Worm (Caenorhabditis elegans): ENCODE measurements around the gene Y66D12A.19.

The Y66D12A.19 gene

DNA sequence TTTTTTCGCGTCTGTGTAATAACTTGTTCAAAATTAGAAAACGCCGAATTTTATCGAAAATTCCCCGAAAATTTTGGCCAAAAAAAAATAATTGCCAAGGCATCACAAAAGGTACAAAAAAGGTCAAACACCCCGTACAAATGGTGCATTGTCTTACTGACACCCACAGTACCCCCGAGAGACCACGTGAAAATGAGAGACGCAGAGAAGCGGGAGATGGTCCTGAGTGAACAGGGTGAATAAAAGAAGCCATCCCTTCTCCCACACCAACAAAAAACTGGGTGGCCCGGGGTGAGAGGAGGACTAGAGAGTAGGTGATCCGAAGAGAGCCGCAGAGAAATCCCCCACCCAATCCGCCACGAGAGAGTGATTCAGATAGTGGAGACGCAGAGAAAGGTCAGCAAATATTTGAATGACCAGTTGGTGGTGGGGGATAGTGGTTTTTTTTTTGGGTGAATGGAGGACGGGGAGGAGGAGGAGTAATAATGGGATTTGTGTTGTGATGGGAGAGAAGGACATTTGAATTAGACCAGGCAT, 27.5 kb upstream of the Y66D12A.19 start:
- TF ChIP-seq nhr-77 (tag; optimal IDR thresholded peaks at IDR 0.05), result no peak
- TF ChIP-seq unc-39 (tag; optimal IDR thresholded peaks at IDR 0.05), result no peak
- no peak for TF ChIP-seq nhr-25 (tag; optimal IDR thresholded peaks at IDR 0.05)
- TF ChIP-seq ceh-16 (tag; optimal IDR thresholded peaks at IDR 0.05), result no peak
- TF ChIP-seq zag-1 (tag; optimal IDR thresholded peaks at IDR 0.05), result no peak
- TF ChIP-seq mml-1 (tag; optimal IDR thresholded peaks at IDR 0.05), result no peak
- no peak for TF ChIP-seq nhr-237 (tag; optimal IDR thresholded peaks at IDR 0.05)
- no peak for TF ChIP-seq nhr-28 (tag; optimal IDR thresholded peaks at IDR 0.05)

DNA sequence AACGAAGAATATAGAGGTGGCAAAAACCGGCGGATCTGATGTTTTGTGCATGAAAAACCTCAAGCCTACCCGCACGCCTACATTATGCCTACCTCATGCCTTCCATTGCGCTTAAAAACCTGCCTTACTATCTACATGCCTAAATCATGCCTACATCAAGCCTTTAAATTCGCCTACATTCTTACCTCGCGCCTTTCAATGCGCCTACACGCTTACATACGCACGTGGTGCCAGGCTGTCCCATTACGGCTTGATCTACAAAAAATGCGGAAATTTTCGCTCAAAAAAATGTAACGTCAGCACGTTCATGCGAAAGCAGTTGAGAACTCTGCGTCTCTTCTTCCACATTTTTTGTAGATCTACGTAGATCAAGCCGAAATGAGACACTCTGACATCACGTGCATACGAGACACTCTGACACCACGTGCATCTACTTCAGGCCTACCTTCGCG, 24.7 kb upstream of the Y66D12A.19 start, which contains the start of gene fbxa-220:
Gene fbxa-220 (minus strand): TSS at position 51 of the 452 bp plus-strand sequence.
- TF ChIP-seq R02D3.7 (tag; optimal IDR thresholded peaks at IDR 0.05), result no peak

DNA sequence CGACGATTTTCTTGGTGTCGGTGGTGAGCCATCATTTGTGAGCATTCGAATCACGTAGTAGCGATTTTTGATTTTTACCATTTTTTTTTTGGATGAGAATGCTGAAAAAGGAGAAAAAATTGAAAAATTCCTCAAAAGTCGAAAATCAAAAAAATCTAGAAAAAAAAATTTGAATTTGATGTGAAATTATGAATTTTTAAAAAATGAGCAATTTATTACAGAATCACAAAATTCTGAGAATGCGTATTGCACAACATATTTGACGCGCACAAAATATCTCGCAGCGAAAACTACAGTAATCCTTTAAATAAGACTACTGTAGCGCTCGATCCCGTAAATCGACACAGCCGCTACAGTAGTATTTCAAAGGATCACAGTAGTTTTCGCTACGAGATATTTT, 21.6 kb upstream of the Y66D12A.19 start, which contains the start of gene popl-5:
Gene popl-5 (minus strand): TSS at position 101 of the 400 bp plus-strand sequence.
- TF ChIP-seq nhr-76 (tag; optimal IDR thresholded peaks at IDR 0.05), result no peak

DNA sequence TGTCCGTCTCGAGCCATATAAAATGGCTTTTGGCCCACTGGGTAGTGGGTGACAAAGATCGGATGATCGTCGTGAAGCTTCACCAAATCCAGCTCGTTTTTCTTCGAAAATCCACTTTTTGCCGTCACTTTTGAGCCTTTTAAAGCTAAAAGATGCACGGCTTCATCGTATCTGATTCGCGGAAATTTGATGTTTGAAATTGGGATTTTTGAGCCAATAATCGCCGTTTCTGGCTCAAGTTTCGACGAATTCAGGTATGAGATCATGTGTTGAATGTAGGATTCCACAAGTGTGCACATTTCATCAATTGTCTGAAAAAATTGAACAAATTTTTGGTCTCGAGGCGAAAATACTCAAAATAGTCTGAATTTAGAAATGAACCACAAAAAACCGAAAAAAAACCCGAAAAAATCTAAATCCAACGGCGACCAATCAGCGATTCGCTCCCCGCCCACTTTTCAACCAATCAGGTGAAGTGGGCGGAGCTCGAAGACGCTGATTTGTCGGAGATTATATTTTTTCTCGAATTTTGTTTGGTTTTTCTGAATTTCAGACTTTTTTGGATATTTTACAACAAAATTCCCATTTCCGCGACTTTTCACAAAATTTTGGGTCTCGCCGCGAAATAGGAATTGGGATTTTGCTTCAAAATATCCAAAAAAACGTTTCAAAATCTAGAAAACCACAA, 20.1 kb upstream of the Y66D12A.19 start:
- TF ChIP-seq ama-1 (optimal IDR thresholded peaks at IDR 0.05) (no peak), daf-12 (tag; optimal IDR thresholded peaks at IDR 0.05) (no peak), ZK546.5 (tag; optimal IDR thresholded peaks at IDR 0.05) (no peak), nhr-23 (tag; optimal IDR thresholded peaks at IDR 0.05) (no peak), nfya-1 (tag; optimal IDR thresholded peaks at IDR 0.05; ENCODE audit: insufficient read depth) (peak; percentile 89), elt-3 (tag; optimal IDR thresholded peaks at IDR 0.05) (no peak)

DNA sequence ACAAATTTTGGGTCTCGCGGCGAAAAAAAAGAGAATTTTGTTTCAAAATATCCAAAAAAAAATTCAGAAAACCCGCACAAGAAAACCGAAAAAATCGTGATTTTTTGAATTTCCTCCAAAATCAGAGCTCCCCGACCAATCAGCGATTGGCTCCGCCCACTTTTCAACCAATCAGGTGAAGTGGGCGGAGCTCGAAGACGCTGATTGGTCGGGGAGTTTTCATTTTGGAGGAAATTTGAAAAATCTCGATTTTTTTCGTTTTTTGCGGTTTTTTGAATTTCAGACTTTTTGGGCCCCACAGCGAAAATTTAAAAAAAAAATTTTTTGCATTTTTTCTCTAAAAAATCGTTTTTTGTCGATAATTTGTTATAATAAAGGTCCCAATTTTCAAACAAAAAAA, 19.3 kb upstream of the Y66D12A.19 start:
- TF ChIP-seq ZK546.5 (tag; optimal IDR thresholded peaks at IDR 0.05), result no peak
- TF ChIP-seq nhr-12 (tag; optimal IDR thresholded peaks at IDR 0.05), result no peak
- no peak for TF ChIP-seq ceh-82 (tag; optimal IDR thresholded peaks at IDR 0.05)
- no peak for TF ChIP-seq eor-1 (tag; optimal IDR thresholded peaks at IDR 0.05)
- no peak for TF ChIP-seq egl-5 (tag; optimal IDR thresholded peaks at IDR 0.05)
- peak; percentile 64 for TF ChIP-seq nfya-1 (tag; optimal IDR thresholded peaks at IDR 0.05; ENCODE audit: insufficient read depth)

DNA sequence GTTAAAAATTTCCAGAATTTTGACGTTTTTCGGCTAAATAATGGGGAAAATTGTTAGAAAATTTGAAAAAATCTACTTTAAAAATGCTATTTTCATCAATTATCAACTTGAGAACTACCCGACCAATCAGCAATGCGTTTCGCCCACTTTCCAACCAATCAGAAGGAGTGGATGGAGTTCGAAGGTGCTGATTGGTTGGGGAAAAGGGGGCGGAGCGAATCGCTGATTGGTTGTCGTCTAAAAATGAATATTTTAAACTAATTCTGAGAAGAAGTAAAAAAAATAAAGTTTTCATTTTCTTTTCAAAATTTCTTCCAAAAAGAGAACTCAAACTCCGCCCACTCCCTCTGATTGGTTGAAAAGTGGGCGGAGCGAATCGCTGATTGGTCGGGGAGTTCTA, 18.7 kb upstream of the Y66D12A.19 start:
- no peak for TF ChIP-seq tbx-2 (tag; optimal IDR thresholded peaks at IDR 0.05)
- no peak for TF ChIP-seq ztf-11 (tag; optimal IDR thresholded peaks at IDR 0.05)
- TF ChIP-seq sea-2 (GFP tag; optimal IDR thresholded peaks at IDR 0.05), result no peak
- no peak for TF ChIP-seq ceh-82 (tag; optimal IDR thresholded peaks at IDR 0.05)
- TF ChIP-seq nhr-237 (tag; optimal IDR thresholded peaks at IDR 0.05), result no peak
- TF ChIP-seq egl-27 (tag; optimal IDR thresholded peaks at IDR 0.05), result no peak
- TF ChIP-seq nfya-1 (tag; optimal IDR thresholded peaks at IDR 0.05; ENCODE audit: insufficient read depth), result peak; percentile 92
- no peak for TF ChIP-seq jun-1 (tag; optimal IDR thresholded peaks at IDR 0.05)

DNA sequence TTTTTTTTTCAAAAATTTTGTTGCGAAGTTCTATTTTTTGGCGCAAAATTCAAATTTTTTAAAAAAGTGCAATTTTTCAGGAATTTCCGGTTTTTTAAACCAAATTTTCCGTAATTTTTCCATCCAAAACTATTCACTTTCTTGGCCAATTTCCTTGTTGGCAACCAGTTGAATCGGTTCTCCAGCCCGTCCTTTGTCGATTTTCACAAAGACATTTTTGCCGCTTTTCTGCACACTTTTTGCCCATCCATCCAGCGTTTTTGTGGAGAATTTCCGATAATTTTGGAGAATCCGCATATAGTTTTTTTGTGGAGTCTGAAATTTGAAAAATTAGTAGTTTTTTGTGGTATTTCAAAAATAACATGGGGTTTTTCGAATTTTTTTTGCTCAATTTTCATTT, 16.4 kb upstream of the Y66D12A.19 start:
- TF ChIP-seq lin-15B (tag; optimal IDR thresholded peaks at IDR 0.05) (no peak), mml-1 (tag; optimal IDR thresholded peaks at IDR 0.05) (no peak), fos-1 (tag; optimal IDR thresholded peaks at IDR 0.05) (no peak)

DNA sequence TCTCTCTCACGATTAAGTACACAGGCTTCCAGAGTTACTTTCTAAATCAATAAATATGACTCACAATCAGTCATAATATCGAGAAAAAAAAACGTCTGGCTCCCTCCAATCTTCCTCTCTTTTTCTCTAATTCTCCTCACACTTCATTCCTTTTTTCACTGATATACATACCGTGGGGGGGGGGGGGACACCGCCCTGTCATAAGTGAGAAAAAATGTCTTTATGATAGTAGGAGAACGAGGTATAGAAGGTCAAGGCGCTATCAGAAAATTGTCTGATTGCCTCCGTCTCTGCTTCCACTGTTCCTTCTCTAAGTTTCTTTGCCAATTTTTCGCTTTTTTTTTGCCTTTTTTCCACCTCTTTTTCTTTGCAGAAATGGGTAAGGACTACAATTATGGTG, 12.4 kb upstream of the Y66D12A.19 start, which contains the start of gene Y66D12A.24:
Gene Y66D12A.24 (plus strand): TSS at position 370 of the 400 bp plus-strand sequence.
- TF ChIP-seq ztf-4 (tag; optimal IDR thresholded peaks at IDR 0.05) (no peak), snpc-4 (tag; optimal IDR thresholded peaks at IDR 0.05) (no peak), nhr-12 (tag; optimal IDR thresholded peaks at IDR 0.05) (no peak), ceh-28 (tag; optimal IDR thresholded peaks at IDR 0.05) (no peak), nhr-67 (tag; optimal IDR thresholded peaks at IDR 0.05) (no peak), egl-5 (tag; optimal IDR thresholded peaks at IDR 0.05) (no peak), nhr-77 (tag; optimal IDR thresholded peaks at IDR 0.05) (no peak), skn-1 (tag; optimal IDR thresholded peaks at IDR 0.05) (no peak), fkh-2 (tag; optimal IDR thresholded peaks at IDR 0.05) (no peak), ceh-9 (tag; optimal IDR thresholded peaks at IDR 0.05) (no peak), fos-1 (tag; optimal IDR thresholded peaks at IDR 0.05) (no peak), elt-1 (tag; optimal IDR thresholded peaks at IDR 0.05) (no peak), lsy-12 (tag; optimal IDR thresholded peaks at IDR 0.05) (no peak), sea-2 (GFP tag; optimal IDR thresholded peaks at IDR 0.05) (no peak), ZK546.5 (tag; optimal IDR thresholded peaks at IDR 0.05) (no peak), pqm-1 (tag; optimal IDR thresholded peaks at IDR 0.05) (peak; percentile 73), aly-2 (tag; optimal IDR thresholded peaks at IDR 0.05) (no peak), nhr-76 (tag; optimal IDR thresholded peaks at IDR 0.05) (no peak), jun-1 (tag; optimal IDR thresholded peaks at IDR 0.05) (peak; percentile 45), nhr-43 (tag; optimal IDR thresholded peaks at IDR 0.05; ENCODE audit: poor library complexity, severe bottlenecking) (no peak)

All from whole organism, L3 larva.